Worm (Caenorhabditis elegans) whole organism, young adult: ENCODE results near the gene H41C03.3.

Experiments
- F22D6.2 ChIP-seq: sonication (generic microtip); optimal IDR thresholded peaks from 2 replicates; lab custom pipeline; 2016; ENCODE audit warnings: mild to moderate bottlenecking, missing genetic modification characterization, missing compliant biosample characterization
- F49E8.2 ChIP-seq: sonication (generic microtip); optimal IDR thresholded peaks from 3 replicates; lab custom pipeline; 2017; ENCODE audit warnings: missing genetic modification characterization, mild to moderate bottlenecking, missing compliant biosample characterization, antibody characterized with exemption, moderate library complexity; ENCODE audit not compliant: insufficient read depth
- attf-5 ChIP-seq: fragments of 200-800 bp; sonication (Bioruptor generic); optimal IDR thresholded peaks from 2 replicates; lab custom pipeline; 2018; ENCODE audit warnings: mild to moderate bottlenecking, missing genetic modification characterization, missing compliant biosample characterization
- ccch-3 ChIP-seq: fragments of 200-800 bp; sonication (Bioruptor generic); optimal IDR thresholded peaks from 2 replicates; lab custom pipeline; 2018; ENCODE audit warnings: mild to moderate bottlenecking, missing genetic modification characterization, missing compliant biosample characterization
- cebp-2 ChIP-seq: fragments of 200-800 bp; sonication (Bioruptor generic); IDR thresholded peaks from 2 replicates; pipeline ENCODE4 v1.3.6; 2022; ENCODE audit warnings: missing genetic modification characterization, missing compliant biosample characterization
- die-1 ChIP-seq: sonication (generic microtip); optimal IDR thresholded peaks from 2 replicates; lab custom pipeline; 2016; ENCODE audit warnings: missing genotype, mild to moderate bottlenecking, missing genetic modification characterization, missing compliant biosample characterization
- egrh-3 ChIP-seq: fragments of 200-800 bp; sonication (Bioruptor generic); IDR thresholded peaks from 2 replicates; pipeline ENCODE4 v1.3.6; 2022; ENCODE audit warnings: missing genetic modification reagents, missing genetic modification characterization, missing compliant biosample characterization
- hlh-12 ChIP-seq: sonication (generic microtip); optimal IDR thresholded peaks from 2 replicates; lab custom pipeline; 2016; ENCODE audit warnings: missing genetic modification characterization, missing compliant biosample characterization
- hrde-1 ChIP-seq: sonication (generic microtip); optimal IDR thresholded peaks from 2 replicates; lab custom pipeline; 2016; ENCODE audit warnings: missing genetic modification characterization, mild to moderate bottlenecking, missing compliant biosample characterization, moderate library complexity, missing genotype, missing genetic modification reagents, borderline replicate concordance
- nhr-179 ChIP-seq: sonication (generic microtip); optimal IDR thresholded peaks from 2 replicates; lab custom pipeline; 2016; ENCODE audit warnings: mild to moderate bottlenecking, missing genetic modification characterization, missing compliant biosample characterization
- rpc-1 ChIP-seq, 2 experiments: fragments of 150-350 bp in 1 of 2; sonication (generic microtip) in 1 of 2; optimal IDR thresholded peaks; 2 replicates each; lab custom pipeline; 2014 to 2018; ENCODE audit warnings: missing biosample characterization in 1 of 2, missing genetic modification characterization in 1 of 2, missing genetic modification reagents in 1 of 2, missing genotype in 1 of 2
- sea-2 ChIP-seq: fragments of 200-800 bp; sonication (Bioruptor generic); IDR thresholded peaks from 2 replicates; pipeline ENCODE4 v1.3.6; 2022; ENCODE audit warnings: missing genetic modification characterization, missing compliant biosample characterization
- snpc-4 ChIP-seq, 5 experiments: fragments of 150-350 bp in 1 of 5; sonication (generic microtip) in 4 of 5; optimal IDR thresholded peaks; 2 replicates each; lab custom pipeline; 2014 to 2018; ENCODE audit warnings: missing genetic modification characterization in 5 of 5, missing biosample characterization in 3 of 5, antibody characterized with exemption in 2 of 5, mild to moderate bottlenecking in 2 of 5, missing compliant biosample characterization in 2 of 5, missing genotype in 2 of 5, moderate library complexity in 2 of 5, missing genetic modification reagents in 1 of 5
- tlf-1 ChIP-seq: fragments of 200-800 bp; sonication (Bioruptor generic); optimal IDR thresholded peaks from 2 replicates; lab custom pipeline; 2018; ENCODE audit warnings: mild to moderate bottlenecking, missing genetic modification characterization, missing compliant biosample characterization

DNA sequence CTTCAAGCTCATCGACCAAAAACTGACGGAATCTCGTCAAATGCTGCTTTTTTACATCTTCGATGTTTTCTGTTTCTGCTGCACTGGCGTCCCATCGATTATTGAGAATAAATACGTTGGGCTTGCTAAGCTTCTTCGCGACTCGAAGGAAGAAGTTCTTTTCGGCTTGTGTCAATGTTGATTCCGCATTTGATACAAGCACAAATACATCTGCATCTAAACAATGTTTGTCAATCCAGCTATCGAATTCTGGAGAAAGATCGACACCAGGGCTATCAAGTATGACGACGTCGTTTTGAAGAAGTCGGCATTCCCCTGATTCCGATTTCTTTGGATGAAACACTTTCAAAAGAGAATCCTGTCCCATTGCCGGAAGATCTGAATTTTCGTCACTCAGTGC lies 10.4 kb upstream of the H41C03.3 start:
- TF ChIP-seq nhr-179 (tag; lab: Kevin White, UChicago) (no peak), hlh-12 (tag; lab: Kevin White, UChicago) (no peak), attf-5 (GFP tag; lab: Kevin White, UChicago) (no peak), tlf-1 (GFP tag; lab: Kevin White, UChicago) (no peak), rpc-1 (optimal IDR thresholded peaks at IDR 0.05; lab: Kevin White, UChicago) (no peak), rpc-1 (tag; optimal IDR thresholded peaks at IDR 0.05; lab: Kevin White, UChicago) (no peak), die-1 (tag; lab: Kevin White, UChicago) (no peak), sea-2 (GFP tag; lab: Robert Waterston, UW) (no peak), F49E8.2 (tag; lab: Kevin White, UChicago) (no peak), ccch-3 (GFP tag; lab: Kevin White, UChicago) (no peak), cebp-2 (no peak), F22D6.2 (tag; lab: Kevin White, UChicago) (no peak), snpc-4 (GFP tag; optimal IDR thresholded peaks at IDR 0.05; lab: Kevin White, UChicago) (no peak), snpc-4 (tag; optimal IDR thresholded peaks at IDR 0.05; lab: Kevin White, UChicago) (no peak), hrde-1 (tag; lab: Kevin White, UChicago) (no peak), egrh-3 (GFP tag; lab: Robert Waterston, UW) (no peak)
